Worm (Caenorhabditis elegans): Measurements from ENCODE around the gene ZK262.9.
"Not testable (repeated sequence)": the region's sequence is repeated elsewhere in the genome, so short reads cannot be mapped to it uniquely, and the experiment has no call there.

The ZK262.9 gene

ce11 chrV:18439469-18439868 lies at the start of gene ZK262.9:
Gene ZK262.9, plus strand, starts transcription at chrV:18439769.
- TF ChIP-seq ztf-18 (tag; optimal IDR thresholded peaks at IDR 0.05); athp-1 (tag; optimal IDR thresholded peaks at IDR 0.05); attf-6 (GFP tag; IDR thresholded peaks at IDR 0.05): not testable (repeated sequence)

- TF ChIP-seq B0035.1 (tag; optimal IDR thresholded peaks at IDR 0.05) (no peak), repo-1 (tag; optimal IDR thresholded peaks at IDR 0.05) (no peak), F22D6.2 (tag; optimal IDR thresholded peaks at IDR 0.05) (no peak), B0261.1 (tag; optimal IDR thresholded peaks at IDR 0.05) (no peak), ztf-25 (GFP tag; IDR thresholded peaks at IDR 0.05) (no peak), ztf-6 (GFP tag; IDR thresholded peaks at IDR 0.05) (no peak), nfya-2 (GFP tag; IDR thresholded peaks at IDR 0.05) (no peak), pbrm-1 (GFP tag; IDR thresholded peaks at IDR 0.05) (no peak), Y79H2A.3 (GFP tag; conservative IDR thresholded peaks at IDR 0.05) (no peak), bed-2 (GFP tag; IDR thresholded peaks at IDR 0.05) (no peak), dox-1 (GFP tag; IDR thresholded peaks at IDR 0.05) (no peak), aptf-2 (GFP tag; conservative IDR thresholded peaks at IDR 0.05) (no peak), mxl-1 (tag; optimal IDR thresholded peaks at IDR 0.05) (no peak), hmg-20 (GFP tag; IDR thresholded peaks at IDR 0.05) (no peak), die-1 (tag; optimal IDR thresholded peaks at IDR 0.05) (no peak)
Observed at ce11 chrV:18394203-18394602, 45.4 kb upstream of the ZK262.9 start, which contains the start of gene Y51A2B.6. Gene Y51A2B.6, minus strand, starts transcription at chrV:18394303.

- TF ChIP-seq nhr-179 (tag; optimal IDR thresholded peaks at IDR 0.05), result no peak
- TF ChIP-seq somi-1 (GFP tag; optimal IDR thresholded peaks at IDR 0.05), result no peak
Observed at ce11 chrV:18395649-18396048, 43.9 kb upstream of the ZK262.9 start, which contains the start of gene Y51A2B.9. Gene Y51A2B.9, minus strand, starts transcription at chrV:18395749.

- TF ChIP-seq lir-1 (GFP tag; conservative IDR thresholded peaks at IDR 0.05), result no peak
- no peak for TF ChIP-seq ztf-22 (GFP tag; optimal IDR thresholded peaks at IDR 0.05)
- TF ChIP-seq lin-40 (tag; optimal IDR thresholded peaks at IDR 0.05), result no peak
- no peak for TF ChIP-seq let-526 (GFP tag; IDR thresholded peaks at IDR 0.05)
Observed at ce11 chrV:18397814-18398213, 41.8 kb upstream of the ZK262.9 start, which contains the start of gene Y51A2B.16. Gene Y51A2B.16, minus strand, starts transcription at chrV:18397914.

ce11 chrV:18402743-18403142 lies 36.8 kb upstream of the ZK262.9 start:
- no peak for TF ChIP-seq F39B2.1 (GFP tag; IDR thresholded peaks at IDR 0.05)
- no peak for TF ChIP-seq ceh-27 (GFP tag; optimal IDR thresholded peaks at IDR 0.05)
- TF ChIP-seq efl-1 (GFP tag; optimal IDR thresholded peaks at IDR 0.05), result no peak
- TF ChIP-seq lin-26 (GFP tag; IDR thresholded peaks at IDR 0.05), result no peak
- no peak for TF ChIP-seq nhr-179 (tag; optimal IDR thresholded peaks at IDR 0.05)
- TF ChIP-seq die-1 (tag; optimal IDR thresholded peaks at IDR 0.05), result no peak
- no peak for TF ChIP-seq bed-2 (GFP tag; IDR thresholded peaks at IDR 0.05)
- no peak for TF ChIP-seq unc-130 (GFP tag; optimal IDR thresholded peaks at IDR 0.05)
- TF ChIP-seq ceh-100 (GFP tag; IDR thresholded peaks at IDR 0.05), result no peak
- TF ChIP-seq hmg-1.2 (GFP tag; IDR thresholded peaks at IDR 0.05), result no peak
- no peak for TF ChIP-seq lag-1 (GFP tag; IDR thresholded peaks at IDR 0.05)

ce11 chrV:18404767-18405166 lies 34.8 kb upstream of the ZK262.9 start, which contains the start of gene srh-209:
Gene srh-209, minus strand, starts transcription at chrV:18404867.
- TF ChIP-seq ztf-26 (tag; optimal IDR thresholded peaks at IDR 0.05); snpc-1.1 (tag; optimal IDR thresholded peaks at IDR 0.05; ENCODE audit: insufficient read depth); nfya-2 (GFP tag; IDR thresholded peaks at IDR 0.05): not testable (repeated sequence)

Measured in whole organism, young adult.